3 worm cellular contexts compared by ENCODE assay signal in genomic region chrIII:8614490-8614889, ce11.
A peak's percentile ranks its signal among the peaks of the same experiment; 100 is the strongest.
TF ChIP-seq lines count a peak whose summit lies in the region.

Gene rha-2, minus strand, starts transcription at chrIII:8614569.

TF ChIP-seq in whole organism, L1 larva, 84 proteins besides CTCF, POLR2A, EP300 and RAD21 (continued from another document):
- TF ChIP-seq efl-1 (optimal IDR thresholded peaks at IDR 0.05; lab: Kevin White, UChicago) (peak; percentile 62 to 88), efl-1 (GFP tag; optimal IDR thresholded peaks at IDR 0.05 in 1 of 2; lab: Kevin White, UChicago) (peak; percentile 90 to 99), fkh-4 (tag; optimal IDR thresholded peaks at IDR 0.05; lab: Kevin White, UChicago; ENCODE audit: borderline replicate concordance) (no peak), elt-3 (tag; optimal IDR thresholded peaks at IDR 0.05; lab: Kevin White, UChicago) (no peak), F16B12.6 (tag; optimal IDR thresholded peaks at IDR 0.05; lab: Kevin White, UChicago) (peak; percentile 22), isw-1 (GFP tag; IDR thresholded peaks at IDR 0.05; lab: Robert Waterston, UW) (peak; percentile 12; the same call in 1 of the 2 replicates), nhr-12 (tag; optimal IDR thresholded peaks at IDR 0.05; lab: Kevin White, UChicago) (no peak), lin-15B (tag; optimal IDR thresholded peaks at IDR 0.05; lab: Kevin White, UChicago) (peak; percentile 12), ztf-11 (tag; optimal IDR thresholded peaks at IDR 0.05; lab: Kevin White, UChicago) (no peak), ceh-8 (GFP tag; optimal IDR thresholded peaks at IDR 0.05; lab: Kevin White, UChicago) (no peak), C16A3.4 (tag; optimal IDR thresholded peaks at IDR 0.05; lab: Kevin White, UChicago) (peak; percentile 42), jun-1 (tag; optimal IDR thresholded peaks at IDR 0.05; lab: Kevin White, UChicago) (no peak), pax-3 (tag; optimal IDR thresholded peaks at IDR 0.05; lab: Kevin White, UChicago) (no peak), nhr-28 (tag; optimal IDR thresholded peaks at IDR 0.05; lab: Kevin White, UChicago) (no peak), lin-35 (GFP tag; optimal IDR thresholded peaks at IDR 0.05; lab: Kevin White, UChicago) (peak; percentile 89 to 95), nhr-90 (tag; optimal IDR thresholded peaks at IDR 0.05; lab: Kevin White, UChicago; ENCODE audit: poor library complexity) (no peak), sptf-1 (tag; optimal IDR thresholded peaks at IDR 0.05; lab: Kevin White, UChicago) (no peak), lir-3 (tag; optimal IDR thresholded peaks at IDR 0.05; lab: Kevin White, UChicago; ENCODE audit: poor library complexity) (no peak), nhr-47 (tag; optimal IDR thresholded peaks at IDR 0.05; lab: Kevin White, UChicago) (peak; percentile 3), lin-13 (GFP tag; optimal IDR thresholded peaks at IDR 0.05; lab: Kevin White, UChicago) (no peak), blmp-1 (tag; optimal IDR thresholded peaks at IDR 0.05; lab: Kevin White, UChicago) (peak; percentile 15), fkh-10 (GFP tag; optimal IDR thresholded peaks at IDR 0.05; lab: Kevin White, UChicago) (no peak), mab-9 (GFP tag; IDR thresholded peaks at IDR 0.05; lab: Robert Waterston, UW) (no peak), unc-62 (GFP tag; optimal IDR thresholded peaks at IDR 0.05; lab: Kevin White, UChicago) (no peak), rnt-1 (tag; optimal IDR thresholded peaks at IDR 0.05; lab: Kevin White, UChicago) (no peak), swsn-7 (tag; optimal IDR thresholded peaks at IDR 0.05; lab: Kevin White, UChicago) (no peak)
TF ChIP-seq in whole organism, L1 larva: peak in this region for 14.

TF ChIP-seq in whole organism, L2 larva, 48 proteins besides CTCF, POLR2A, EP300 and RAD21 (continued from another document):
- TF ChIP-seq nhr-21 (tag; optimal IDR thresholded peaks at IDR 0.05; lab: Kevin White, UChicago), result no peak
- no peak for TF ChIP-seq dmd-4 (tag; optimal IDR thresholded peaks at IDR 0.05; lab: Kevin White, UChicago)
- peak; percentile 91 for TF ChIP-seq gmeb-1 (tag; optimal IDR thresholded peaks at IDR 0.05; lab: Kevin White, UChicago)
- TF ChIP-seq ztf-4 (tag; optimal IDR thresholded peaks at IDR 0.05; lab: Kevin White, UChicago), result no peak
- no peak for TF ChIP-seq nhr-77 (tag; optimal IDR thresholded peaks at IDR 0.05; lab: Kevin White, UChicago)
- no peak for TF ChIP-seq lin-11 (tag; optimal IDR thresholded peaks at IDR 0.05; lab: Kevin White, UChicago)
- TF ChIP-seq F13H6.1 (tag; optimal IDR thresholded peaks at IDR 0.05; lab: Kevin White, UChicago), result no peak
- TF ChIP-seq lsy-2 (tag; optimal IDR thresholded peaks at IDR 0.05; lab: Kevin White, UChicago), result peak in 1 of 2 experiments; percentile 36

TF ChIP-seq in whole organism, L3 larva, 47 proteins besides CTCF, POLR2A, EP300 and RAD21 (continued from another document):
- TF ChIP-seq lin-39 (tag; optimal IDR thresholded peaks at IDR 0.05; lab: Kevin White, UChicago), result no peak
- TF ChIP-seq snpc-4 (tag; optimal IDR thresholded peaks at IDR 0.05; lab: Kevin White, UChicago), result no peak
- no peak for TF ChIP-seq aly-2 (tag; optimal IDR thresholded peaks at IDR 0.05; lab: Kevin White, UChicago)
- no peak for TF ChIP-seq fos-1 (tag; optimal IDR thresholded peaks at IDR 0.05; lab: Kevin White, UChicago)
